Worm (Caenorhabditis elegans): ENCODE results near the gene rsp-4.

DNA sequence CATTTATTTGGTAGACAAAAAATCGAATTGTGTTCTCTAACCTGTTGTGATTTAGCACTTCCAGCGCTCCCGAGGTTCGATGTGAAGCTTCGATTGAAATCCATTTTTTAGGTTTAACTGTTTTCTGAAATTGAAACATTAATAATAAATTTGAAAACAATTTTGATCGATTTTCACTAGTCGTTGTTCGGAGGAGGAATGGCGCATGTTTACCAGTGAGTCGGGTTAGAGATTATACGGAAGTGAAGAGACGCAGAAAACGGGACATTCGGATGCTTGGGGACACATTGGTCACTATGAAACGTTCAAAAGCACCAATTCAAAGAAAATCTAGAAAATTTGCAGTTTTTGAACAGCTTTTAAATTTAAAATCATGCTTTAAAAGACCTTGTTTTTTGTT, 10.1 kb upstream of the rsp-4 start, which contains the start of gene fbxl-3:
- TF ChIP-seq him-1 (tag; optimal IDR thresholded peaks at IDR 0.05) (no peak), dao-5 (tag; optimal IDR thresholded peaks at IDR 0.05) (no peak), W03F9.2 (tag; optimal IDR thresholded peaks at IDR 0.05) (no peak)
